Worm (Caenorhabditis elegans) whole organism, mixed stage, embryonic: ENCODE measurements around the gene ttr-21.

Source experiments
- M03D4.4 ChIP-seq: sonication (generic microtip); optimal IDR thresholded peaks from 2 replicates; lab custom pipeline; 2017; ENCODE audit warnings: mild to moderate bottlenecking, missing genetic modification characterization, missing compliant biosample characterization
- blmp-1 ChIP-seq: fragments of 150-350 bp; optimal IDR thresholded peaks from 2 replicates; lab custom pipeline; 2014; ENCODE audit warnings: missing biosample characterization, missing genetic modification characterization
- ceh-39 ChIP-seq: fragments of 150-350 bp; optimal IDR thresholded peaks from 2 replicates; lab custom pipeline; 2014; ENCODE audit warnings: missing biosample characterization, missing genetic modification characterization
- ceh-43 ChIP-seq: fragments of 200-800 bp; sonication (Bioruptor generic); optimal IDR thresholded peaks from 2 replicates; lab custom pipeline; 2018; ENCODE audit warnings: mild to moderate bottlenecking, missing genetic modification characterization, moderate library complexity, missing compliant biosample characterization
- ceh-83 ChIP-seq: fragments of 200-800 bp; sonication (Bioruptor generic); optimal IDR thresholded peaks from 2 replicates; lab custom pipeline; 2018; ENCODE audit warnings: mild to moderate bottlenecking, missing genetic modification characterization, missing compliant biosample characterization
- ces-1 ChIP-seq: fragments of 150-350 bp; optimal IDR thresholded peaks from 2 replicates; lab custom pipeline; 2014; ENCODE audit warnings: missing biosample characterization, missing genetic modification reagents, missing genetic modification characterization
- cnd-1 ChIP-seq: fragments of 200-800 bp; sonication (Bioruptor generic); optimal IDR thresholded peaks from 2 replicates; lab custom pipeline; 2018; ENCODE audit warnings: mild to moderate bottlenecking, missing genetic modification characterization, missing compliant biosample characterization
- drap-1 ChIP-seq: fragments of 200-800 bp; sonication (Bioruptor generic); optimal IDR thresholded peaks from 3 replicates; lab custom pipeline; 2018; ENCODE audit warnings: mild to moderate bottlenecking, missing genetic modification characterization, missing compliant biosample characterization
- elt-1 ChIP-seq: sonication (generic microtip); optimal IDR thresholded peaks from 2 replicates; lab custom pipeline; 2017; ENCODE audit warnings: missing genetic modification characterization, mild to moderate bottlenecking, missing compliant biosample characterization, antibody characterized with exemption, moderate library complexity, borderline replicate concordance; ENCODE audit not compliant: insufficient read depth
- elt-3 ChIP-seq: fragments of 150-350 bp; optimal IDR thresholded peaks from 2 replicates; lab custom pipeline; 2014; ENCODE audit warnings: missing biosample characterization, missing genetic modification characterization
- flh-1 ChIP-seq: fragments of 200-800 bp; sonication (Bioruptor generic); optimal IDR thresholded peaks from 2 replicates; lab custom pipeline; 2018; ENCODE audit warnings: mild to moderate bottlenecking, missing genetic modification characterization, moderate library complexity, missing compliant biosample characterization
- ham-2 ChIP-seq: fragments of 200-800 bp; sonication (Bioruptor generic); optimal IDR thresholded peaks from 2 replicates; lab custom pipeline; 2018; ENCODE audit warnings: mild to moderate bottlenecking, missing genetic modification characterization, missing compliant biosample characterization
- hlh-1 ChIP-seq: fragments of 150-350 bp; optimal IDR thresholded peaks from 2 replicates; lab custom pipeline; 2014; ENCODE audit warnings: missing biosample characterization, missing genetic modification reagents, missing genetic modification characterization
- lin-32 ChIP-seq: fragments of 200-800 bp; sonication (Bioruptor generic); optimal IDR thresholded peaks from 2 replicates; lab custom pipeline; 2018; ENCODE audit warnings: mild to moderate bottlenecking, missing genetic modification characterization, missing compliant biosample characterization
- lsy-2 ChIP-seq: fragments of 150-350 bp; optimal IDR thresholded peaks from 2 replicates; lab custom pipeline; 2014; ENCODE audit warnings: missing biosample characterization, missing genetic modification characterization
- mab-5 ChIP-seq: fragments of 150-350 bp; optimal IDR thresholded peaks from 2 replicates; lab custom pipeline; 2014; ENCODE audit warnings: missing biosample characterization, missing genetic modification characterization
- mep-1 ChIP-seq: fragments of 150-350 bp; optimal IDR thresholded peaks from 2 replicates; lab custom pipeline; 2017; ENCODE audit warnings: missing biosample characterization, missing genetic modification reagents, missing genetic modification characterization, inconsistent platforms
- mls-2 ChIP-seq: sonication (generic microtip); optimal IDR thresholded peaks from 2 replicates; lab custom pipeline; 2016; ENCODE audit warnings: mild to moderate bottlenecking, missing genetic modification characterization, moderate library complexity, missing compliant biosample characterization
- nhr-12 ChIP-seq: fragments of 150-350 bp; optimal IDR thresholded peaks from 2 replicates; lab custom pipeline; 2014; ENCODE audit warnings: missing biosample characterization, missing genetic modification characterization
- nhr-2 ChIP-seq: fragments of 150-350 bp; optimal IDR thresholded peaks from 2 replicates; lab custom pipeline; 2014; ENCODE audit warnings: missing biosample characterization, missing genetic modification characterization
- nhr-28 ChIP-seq: fragments of 150-350 bp; optimal IDR thresholded peaks from 2 replicates; lab custom pipeline; 2014; ENCODE audit warnings: missing biosample characterization, missing genetic modification characterization
- nhr-76 ChIP-seq: sonication (generic microtip); optimal IDR thresholded peaks from 2 replicates; lab custom pipeline; 2017; ENCODE audit warnings: missing biosample characterization, missing genetic modification characterization
- pha-4 ChIP-seq: fragments of 150-350 bp; optimal IDR thresholded peaks from 2 replicates; lab custom pipeline; 2018; ENCODE audit warnings: missing biosample characterization, missing genetic modification reagents, missing genetic modification characterization
- sem-2 ChIP-seq: fragments of 200-800 bp; sonication (Bioruptor generic); optimal IDR thresholded peaks from 2 replicates; lab custom pipeline; 2018; ENCODE audit warnings: mild to moderate bottlenecking, missing genetic modification characterization, missing compliant biosample characterization
- tbx-8 ChIP-seq: fragments of 200-800 bp; sonication (Bioruptor generic); optimal IDR thresholded peaks from 2 replicates; lab custom pipeline; 2018; ENCODE audit warnings: mild to moderate bottlenecking, missing genetic modification characterization, moderate library complexity, missing compliant biosample characterization
- unc-120 ChIP-seq: sonication (generic microtip); optimal IDR thresholded peaks from 2 replicates; lab custom pipeline; 2017; ENCODE audit warnings: missing genetic modification characterization, missing compliant biosample characterization; ENCODE audit not compliant: poor library complexity, severe bottlenecking
- unc-39 ChIP-seq: fragments of 150-350 bp; optimal IDR thresholded peaks from 2 replicates; lab custom pipeline; 2014; ENCODE audit warnings: missing biosample characterization, missing genetic modification characterization
- unc-62 ChIP-seq: fragments of 150-350 bp; optimal IDR thresholded peaks from 2 replicates; lab custom pipeline; 2014; ENCODE audit warnings: missing biosample characterization, missing genetic modification reagents, missing genetic modification characterization
- zip-8 ChIP-seq: fragments of 150-350 bp; optimal IDR thresholded peaks from 2 replicates; lab custom pipeline; 2014; ENCODE audit warnings: missing biosample characterization, missing genetic modification characterization
- ztf-11 ChIP-seq: fragments of 150-350 bp; optimal IDR thresholded peaks from 2 replicates; lab custom pipeline; 2014; ENCODE audit warnings: missing biosample characterization, missing genetic modification characterization

Gene ttr-21

DNA sequence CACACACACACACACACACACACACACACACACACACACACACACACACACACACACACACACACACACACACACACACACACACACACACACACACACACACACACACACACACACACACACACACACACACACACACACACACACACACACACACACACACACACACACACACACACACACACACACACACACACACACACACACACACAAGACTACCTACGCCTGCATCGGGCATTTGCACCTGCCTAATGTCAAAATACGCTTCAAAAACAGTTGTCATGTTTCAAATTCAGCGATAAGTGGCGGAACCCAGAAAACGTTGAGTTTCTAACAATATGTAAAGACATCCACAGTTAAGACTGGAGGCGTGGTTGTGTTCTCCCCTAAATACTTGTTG lies 14.7 kb upstream of the ttr-21 start:
- TF ChIP-seq sem-2 (GFP tag; lab: Kevin White, UChicago) (peak; percentile 46), cnd-1 (peak; percentile 58), ceh-83 (GFP tag; lab: Kevin White, UChicago) (peak; percentile 31), ceh-43 (peak; percentile 5), drap-1 (GFP tag; lab: Kevin White, UChicago) (peak; percentile 50), tbx-8 (peak; percentile 11)
- TF ChIP-seq, all 35 proteins: peak for 6; not testable (repeated sequence) for 29

- peak; percentile 28 for TF ChIP-seq ham-2
- peak; percentile 91 for TF ChIP-seq elt-1
- no peak for TF ChIP-seq unc-120 (tag; lab: Kevin White, UChicago)
- TF ChIP-seq nhr-28, result no peak
Observed at ce11 chrV:13866353-13866752, 12.1 kb upstream of the ttr-21 start, which contains the start of gene nhr-175. Gene nhr-175, plus strand, starts transcription at chrV:13866691.

DNA sequence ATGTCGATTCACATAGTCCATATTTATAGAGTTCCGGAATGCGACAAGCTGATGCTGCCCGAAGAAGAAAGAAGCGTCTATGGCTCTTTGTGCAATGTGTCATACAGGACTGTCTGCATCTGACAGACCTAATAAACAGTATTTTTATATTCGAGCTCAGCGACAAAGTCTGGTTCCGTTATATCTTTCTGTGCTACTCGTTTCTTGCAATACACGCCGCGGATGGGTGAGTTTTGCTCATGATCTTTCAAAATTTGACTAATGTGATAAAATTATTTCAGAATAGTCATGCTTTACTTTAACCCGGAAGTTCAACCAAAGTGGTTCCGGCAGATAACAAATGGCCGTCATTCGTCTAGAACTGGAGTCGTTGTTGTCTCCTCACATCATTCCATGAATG lies 9.5 kb upstream of the ttr-21 start:
- no peak for TF ChIP-seq ztf-11 (tag; lab: Kevin White, UChicago)
- no peak for TF ChIP-seq elt-3
- no peak for TF ChIP-seq pha-4 (tag; lab: Kevin White, UChicago)
- no peak for TF ChIP-seq nhr-76 (tag; lab: Kevin White, UChicago)
- TF ChIP-seq unc-62, result no peak
- TF ChIP-seq mls-2 (tag; lab: Kevin White, UChicago), result no peak
- no peak for TF ChIP-seq hlh-1
- TF ChIP-seq unc-39 (tag; lab: Kevin White, UChicago), result no peak
- no peak for TF ChIP-seq nhr-12
- no peak for TF ChIP-seq ceh-43
- no peak for TF ChIP-seq cnd-1
- TF ChIP-seq M03D4.4 (tag; lab: Kevin White, UChicago), result no peak
- no peak for TF ChIP-seq drap-1 (GFP tag; lab: Kevin White, UChicago)
- TF ChIP-seq ceh-39 (tag; lab: Kevin White, UChicago), result no peak
- TF ChIP-seq ham-2, result no peak
- no peak for TF ChIP-seq mep-1 (tag; lab: Kevin White, UChicago)

ce11 chrV:13862505-13862904 lies 8.3 kb upstream of the ttr-21 start, which contains the start of gene srx-137:
Gene srx-137, plus strand, starts transcription at chrV:13862805.
- TF ChIP-seq zip-8 (tag; lab: Kevin White, UChicago), result no peak
- no peak for TF ChIP-seq unc-39 (tag; lab: Kevin White, UChicago)
- TF ChIP-seq nhr-2 (tag; lab: Kevin White, UChicago), result no peak
- TF ChIP-seq mab-5, result no peak
- no peak for TF ChIP-seq blmp-1
- no peak for TF ChIP-seq lsy-2
- TF ChIP-seq ceh-83 (GFP tag; lab: Kevin White, UChicago), result no peak
- TF ChIP-seq ces-1, result no peak
- no peak for TF ChIP-seq lin-32 (GFP tag; lab: Kevin White, UChicago)
- TF ChIP-seq cnd-1, result no peak
- no peak for TF ChIP-seq mep-1 (tag; lab: Kevin White, UChicago)
- no peak for TF ChIP-seq nhr-76 (tag; lab: Kevin White, UChicago)
- no peak for TF ChIP-seq ham-2
- TF ChIP-seq unc-62, result no peak

DNA sequence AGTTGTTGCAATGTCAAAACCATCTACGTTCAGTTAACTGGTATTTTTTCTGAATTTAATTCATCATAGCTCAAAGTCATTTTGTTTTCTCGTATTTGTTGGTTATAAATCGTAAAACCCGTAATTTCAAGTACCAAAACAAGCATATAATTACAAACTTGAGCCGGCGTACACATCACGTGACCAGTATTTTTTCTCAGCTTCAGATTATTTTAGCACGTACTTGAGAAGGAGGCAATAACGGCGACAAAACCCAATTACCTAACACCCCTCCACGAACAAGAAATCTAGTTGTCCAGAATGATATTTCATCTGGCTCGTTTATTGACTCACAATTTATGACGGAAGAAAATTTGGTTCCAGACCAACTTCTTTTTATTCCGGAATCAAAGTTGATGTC lies 4.7 kb upstream of the ttr-21 start, which contains the start of gene srx-135:
Gene srx-135, plus strand, starts transcription at position 301 of the 400 bp plus-strand sequence.
- TF ChIP-seq mep-1 (tag; lab: Kevin White, UChicago) (no peak), nhr-76 (tag; lab: Kevin White, UChicago) (no peak), sem-2 (GFP tag; lab: Kevin White, UChicago) (no peak), nhr-28 (no peak)

DNA sequence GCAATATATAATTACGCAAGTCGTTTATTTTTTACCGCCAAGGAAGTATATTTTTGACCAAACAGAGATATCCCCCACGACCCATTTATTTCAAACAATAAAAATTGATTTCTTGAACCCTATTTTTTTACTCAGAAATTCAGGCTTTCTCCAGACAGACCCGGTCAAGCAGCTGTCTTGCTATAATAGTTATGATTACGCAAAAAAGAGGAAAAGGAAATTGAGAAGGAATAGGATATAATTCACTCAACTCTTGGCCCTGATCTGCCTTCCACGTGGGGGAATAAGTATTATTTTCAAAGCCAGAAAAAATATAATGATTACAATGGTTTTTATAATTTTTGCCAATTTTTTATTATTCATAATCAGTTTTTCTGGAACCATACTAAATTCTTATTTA lies 2.9 kb upstream of the ttr-21 start, which contains the start of gene srx-136:
Gene srx-136, plus strand, starts transcription at position 301 of the 400 bp plus-strand sequence.
- TF ChIP-seq flh-1 (GFP tag; lab: Kevin White, UChicago), result no peak
- no peak for TF ChIP-seq mls-2 (tag; lab: Kevin White, UChicago)
- no peak for TF ChIP-seq nhr-76 (tag; lab: Kevin White, UChicago)
- TF ChIP-seq, all 35 proteins: peak for 0
